Worm (Caenorhabditis elegans) whole organism, L1 larva: ENCODE data around the gene F13C5.1.

Source experiments
- F16B12.6 ChIP-seq: fragments of 150-350 bp; optimal IDR thresholded peaks from 2 replicates; lab custom pipeline; 2014; ENCODE audit warnings: missing biosample characterization, missing genetic modification characterization
- nhr-90 ChIP-seq: sonication (generic microtip); optimal IDR thresholded peaks from 2 replicates; lab custom pipeline; 2016; ENCODE audit warnings: mild to moderate bottlenecking, missing genetic modification characterization, missing compliant biosample characterization; ENCODE audit not compliant: poor library complexity
- pag-3 ChIP-seq: sonication (generic microtip); optimal IDR thresholded peaks from 2 replicates; lab custom pipeline; 2017; ENCODE audit warnings: missing genetic modification characterization, mild to moderate bottlenecking, missing compliant biosample characterization, antibody characterized with exemption, borderline replicate concordance; ENCODE audit not compliant: insufficient read depth
- skn-1 ChIP-seq: fragments of 150-350 bp; optimal IDR thresholded peaks from 2 replicates; lab custom pipeline; 2014; ENCODE audit warnings: missing biosample characterization, missing genetic modification characterization
- sup-37 ChIP-seq: fragments of 200-800 bp; sonication (Bioruptor generic); optimal IDR thresholded peaks from 2 replicates; lab custom pipeline; 2018; ENCODE audit warnings: mild to moderate bottlenecking, missing genetic modification characterization, missing compliant biosample characterization
- zag-1 ChIP-seq: fragments of 150-350 bp; optimal IDR thresholded peaks from 2 replicates; lab custom pipeline; 2014; ENCODE audit warnings: missing biosample characterization, missing genetic modification characterization

DNA sequence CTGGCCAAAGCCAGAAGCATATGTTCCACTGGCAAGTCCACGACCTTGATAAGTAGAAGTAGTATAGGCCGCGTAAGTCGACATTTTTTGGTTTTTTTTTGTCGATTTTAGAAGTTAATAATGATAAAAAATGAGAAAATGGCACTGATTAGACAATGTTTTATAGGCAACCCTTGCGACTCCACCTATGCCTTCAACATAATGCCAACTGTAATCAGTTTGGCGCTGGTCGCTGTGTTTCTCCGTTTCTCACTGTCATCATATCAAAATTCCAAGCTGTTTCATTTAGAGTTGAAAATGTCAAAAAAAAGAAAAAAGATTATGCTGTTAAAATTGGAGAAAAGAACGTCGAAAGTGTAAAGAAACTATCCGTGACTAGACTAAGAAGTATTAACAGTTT is 43.6 kb downstream of the F13C5.1 start:
- TF ChIP-seq skn-1 (tag; lab: Kevin White, UChicago), result no peak
- TF ChIP-seq sup-37 (GFP tag; lab: Kevin White, UChicago), result no peak
- no peak for TF ChIP-seq F16B12.6 (tag; lab: Kevin White, UChicago)
- TF ChIP-seq nhr-90 (tag; lab: Kevin White, UChicago), result peak; percentile 19
- no peak for TF ChIP-seq zag-1 (tag; lab: Kevin White, UChicago)
- TF ChIP-seq pag-3 (tag; lab: Kevin White, UChicago), result no peak
